Worm (Caenorhabditis elegans): Measurements from ENCODE around the gene F36H9.2.
A peak's percentile ranks its signal among the peaks of the same experiment; 100 is the strongest.

The F36H9.2 gene

DNA sequence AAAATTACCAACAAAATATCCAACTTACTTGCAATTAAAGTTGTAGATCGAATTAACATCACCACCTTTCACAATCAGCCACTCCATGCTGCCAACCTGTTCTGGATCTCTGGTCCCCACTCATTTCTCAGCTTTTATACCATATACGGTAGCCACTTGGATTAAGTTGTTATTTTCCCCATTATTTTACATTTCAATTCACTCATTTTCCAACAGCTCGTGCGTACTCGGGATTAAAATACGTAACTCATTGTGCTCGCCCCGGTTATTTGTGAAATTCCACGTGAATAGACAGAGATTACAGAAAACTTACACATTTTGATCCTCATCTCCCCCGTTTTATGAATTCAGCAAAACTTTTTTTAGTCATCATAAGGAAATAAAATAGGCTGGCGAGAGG lies 14.8 kb downstream of the F36H9.2 start, which contains the start of gene srt-41:
Gene srt-41 (minus strand): TSS at position 101 of the 400 bp plus-strand sequence.
- no peak for TF ChIP-seq ztf-11 (tag; optimal IDR thresholded peaks at IDR 0.05)
- TF ChIP-seq bed-3 (GFP tag; optimal IDR thresholded peaks at IDR 0.05), result no peak
- no peak for TF ChIP-seq unc-62 (GFP tag; optimal IDR thresholded peaks at IDR 0.05)
- no peak for TF ChIP-seq lin-32 (GFP tag; optimal IDR thresholded peaks at IDR 0.05)
- TF ChIP-seq elt-3 (tag; optimal IDR thresholded peaks at IDR 0.05), result no peak
- no peak for TF ChIP-seq mab-5 (tag; optimal IDR thresholded peaks at IDR 0.05)
- no peak for TF ChIP-seq snpc-4 (tag; optimal IDR thresholded peaks at IDR 0.05)
- TF ChIP-seq nhr-76 (tag; optimal IDR thresholded peaks at IDR 0.05), result no peak
- TF ChIP-seq tbx-8 (GFP tag; optimal IDR thresholded peaks at IDR 0.05), result no peak
- no peak for TF ChIP-seq unc-39 (tag; optimal IDR thresholded peaks at IDR 0.05)
- no peak for TF ChIP-seq ceh-39 (tag; optimal IDR thresholded peaks at IDR 0.05)
- no peak for TF ChIP-seq M03D4.4 (tag; optimal IDR thresholded peaks at IDR 0.05)

DNA sequence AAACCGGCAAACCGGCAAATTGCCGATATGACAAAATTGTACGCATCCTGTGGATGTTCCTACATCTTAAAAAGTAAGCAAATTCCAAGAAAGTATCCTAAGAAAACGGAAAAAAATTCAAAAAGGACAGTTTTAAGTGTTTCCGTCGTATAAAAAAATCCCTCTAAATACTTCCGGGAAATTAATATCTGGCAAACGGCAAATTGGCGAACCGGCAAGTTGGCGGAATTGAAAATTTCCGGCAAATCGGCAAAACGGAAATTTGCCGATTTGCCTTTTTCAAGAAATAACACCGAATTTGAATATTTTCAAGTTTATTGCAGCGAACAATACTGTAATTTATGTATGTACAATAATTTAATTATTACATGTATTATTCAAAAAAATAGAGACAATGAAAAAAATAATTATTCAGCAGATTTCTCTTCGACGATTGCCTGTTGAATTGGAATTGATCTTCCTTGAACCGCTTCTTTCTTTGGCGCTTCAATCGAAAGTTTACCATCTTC lies 15.8 kb downstream of the F36H9.2 start:
- no peak for TF ChIP-seq nhr-12 (tag; optimal IDR thresholded peaks at IDR 0.05)
- no peak for TF ChIP-seq cnd-1 (tag; optimal IDR thresholded peaks at IDR 0.05)
- no peak for TF ChIP-seq unc-62 (GFP tag; optimal IDR thresholded peaks at IDR 0.05)
- TF ChIP-seq mep-1 (tag; optimal IDR thresholded peaks at IDR 0.05), result no peak
- TF ChIP-seq ham-2 (GFP tag; optimal IDR thresholded peaks at IDR 0.05), result no peak
- TF ChIP-seq zip-8 (tag; optimal IDR thresholded peaks at IDR 0.05), result no peak
- no peak for TF ChIP-seq drap-1 (GFP tag; optimal IDR thresholded peaks at IDR 0.05)
- TF ChIP-seq nhr-237 (tag; optimal IDR thresholded peaks at IDR 0.05), result no peak
- no peak for TF ChIP-seq flh-1 (GFP tag; optimal IDR thresholded peaks at IDR 0.05)

- TF ChIP-seq blmp-1 (tag; optimal IDR thresholded peaks at IDR 0.05) (no peak), nhr-28 (tag; optimal IDR thresholded peaks at IDR 0.05) (no peak), nhr-237 (tag; optimal IDR thresholded peaks at IDR 0.05) (no peak), ztf-11 (tag; optimal IDR thresholded peaks at IDR 0.05) (no peak), mls-2 (tag; optimal IDR thresholded peaks at IDR 0.05) (peak; percentile 46), lin-13 (tag; optimal IDR thresholded peaks at IDR 0.05) (peak; percentile 84), nhr-2 (tag; optimal IDR thresholded peaks at IDR 0.05) (peak; percentile 43), nhr-12 (tag; optimal IDR thresholded peaks at IDR 0.05) (no peak), sem-2 (GFP tag; optimal IDR thresholded peaks at IDR 0.05) (no peak), nhr-76 (tag; optimal IDR thresholded peaks at IDR 0.05) (no peak), unc-39 (tag; optimal IDR thresholded peaks at IDR 0.05) (no peak), flh-1 (GFP tag; optimal IDR thresholded peaks at IDR 0.05) (no peak), cnd-1 (tag; optimal IDR thresholded peaks at IDR 0.05) (no peak), elt-1 (tag; optimal IDR thresholded peaks at IDR 0.05; ENCODE audit: borderline replicate concordance, insufficient read depth) (no peak), mep-1 (tag; optimal IDR thresholded peaks at IDR 0.05) (peak; percentile 1), hlh-1 (tag; optimal IDR thresholded peaks at IDR 0.05) (no peak), mab-5 (tag; optimal IDR thresholded peaks at IDR 0.05) (no peak), drap-1 (GFP tag; optimal IDR thresholded peaks at IDR 0.05) (peak; percentile 14), sptf-1 (tag; optimal IDR thresholded peaks at IDR 0.05) (no peak), unc-120 (tag; optimal IDR thresholded peaks at IDR 0.05; ENCODE audit: poor library complexity, severe bottlenecking) (peak; percentile 65), snpc-4 (tag; optimal IDR thresholded peaks at IDR 0.05) (no peak), ces-1 (GFP tag; optimal IDR thresholded peaks at IDR 0.05) (peak; percentile 30), lsy-2 (tag; optimal IDR thresholded peaks at IDR 0.05) (no peak), M03D4.4 (tag; optimal IDR thresholded peaks at IDR 0.05) (no peak), ham-2 (GFP tag; optimal IDR thresholded peaks at IDR 0.05) (peak; percentile 48), pha-4 (tag; optimal IDR thresholded peaks at IDR 0.05) (peak; percentile 56), tbx-8 (GFP tag; optimal IDR thresholded peaks at IDR 0.05) (no peak)
These were observed 16.6 kb downstream of the F36H9.2 start, which contains the start of the genes hsp-16.2 and hsp-16.41 for ce11 chrV:1804645-1805559. TSS of gene hsp-16.2 (minus strand) at chrV:1804957. TSS of gene hsp-16.41 (plus strand) at chrV:1805178.

All from whole organism, mixed stage, embryonic.